Worm (Caenorhabditis elegans): ENCODE data around the gene F56B3.6.

DNA sequence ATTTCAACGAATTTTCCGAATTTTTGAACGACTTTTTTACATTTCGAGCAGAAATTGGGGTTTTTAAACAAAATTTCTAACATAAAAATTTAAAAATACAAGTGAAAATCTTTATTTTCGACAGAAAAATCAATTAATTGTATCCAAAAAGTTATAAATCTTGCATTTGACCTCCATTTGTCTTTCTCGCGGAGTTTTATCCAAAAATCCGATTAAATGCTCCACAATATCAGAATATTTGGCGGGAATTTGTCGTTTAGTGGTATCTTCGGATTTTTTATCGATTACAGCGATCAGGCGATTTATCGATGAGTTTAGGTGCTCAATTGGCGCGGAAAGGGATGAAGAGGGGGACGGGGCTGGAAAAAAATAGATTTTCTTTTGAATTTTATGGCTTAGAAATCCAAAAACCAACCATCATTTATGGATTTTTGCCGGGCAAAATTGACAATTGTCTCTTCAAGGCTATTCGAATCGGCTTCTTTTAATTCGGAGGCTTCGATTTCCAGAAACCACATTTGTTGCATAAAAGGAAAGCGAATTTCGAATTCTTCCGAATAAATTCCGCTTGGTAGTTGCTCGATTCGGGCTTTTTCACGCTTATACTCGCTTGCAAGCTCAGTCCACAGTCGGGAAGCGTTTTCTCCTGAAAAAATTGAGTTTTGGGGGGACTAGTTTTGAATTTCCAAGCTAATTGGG, 42.6 kb downstream of the F56B3.6 start:
- TF ChIP-seq sdz-38 (tag; optimal IDR thresholded peaks at IDR 0.05) (no peak), nhr-27 (tag; optimal IDR thresholded peaks at IDR 0.05) (no peak), lin-40 (tag; optimal IDR thresholded peaks at IDR 0.05) (no peak), F49E8.2 (tag; optimal IDR thresholded peaks at IDR 0.05; ENCODE audit: insufficient read depth) (no peak), unc-62 (GFP tag; optimal IDR thresholded peaks at IDR 0.05) (no peak), hrde-1 (tag; optimal IDR thresholded peaks at IDR 0.05; ENCODE audit: borderline replicate concordance) (no peak), lin-35 (GFP tag; optimal IDR thresholded peaks at IDR 0.05) (no peak)
